Fruit fly (Drosophila melanogaster) whole organism, wandering third instar larva: Measurements from ENCODE around the gene CG6340.

Source experiments
- Abd-B ChIP-seq: fragments of >200 bp; optimal IDR thresholded peaks from 2 replicates; lab custom pipeline; 2017; ENCODE audit warnings: missing biosample characterization, missing genetic modification characterization
- CG32264 ChIP-seq: fragments of 200-800 bp; sonication (Bioruptor generic); optimal IDR thresholded peaks from 2 replicates; lab custom pipeline; 2016; ENCODE audit warnings: missing biosample characterization, missing genetic modification characterization
- CrebA ChIP-seq: fragments of 200-800 bp; sonication (Bioruptor generic); optimal IDR thresholded peaks from 2 replicates; lab custom pipeline; 2016; ENCODE audit warnings: missing biosample characterization, mild to moderate bottlenecking, missing genetic modification characterization, borderline replicate concordance
- Dfd ChIP-seq: fragments of >200 bp; optimal IDR thresholded peaks from 2 replicates; lab custom pipeline; 2017; ENCODE audit warnings: missing biosample characterization, missing genetic modification characterization
- Dif ChIP-seq: fragments of 200-275, 200-300 bp; sonication (Bioruptor generic); optimal IDR thresholded peaks from 2 replicates; lab custom pipeline; 2018; ENCODE audit warnings: missing biosample characterization, missing genetic modification characterization; ENCODE audit not compliant: partially characterized antibody
- GATAd ChIP-seq: sonication (Bioruptor generic); optimal IDR thresholded peaks from 2 replicates; lab custom pipeline; 2016; ENCODE audit warnings: missing biosample characterization, missing genetic modification characterization
- Hr78 ChIP-seq: fragments of >200 bp; optimal IDR thresholded peaks from 2 replicates; lab custom pipeline; 2017; ENCODE audit warnings: missing biosample characterization, missing genetic modification characterization
- Hr83 ChIP-seq: fragments of 200-300 bp; sonication (Bioruptor generic); optimal IDR thresholded peaks from 2 replicates; lab custom pipeline; 2016; ENCODE audit warnings: missing biosample characterization, mild to moderate bottlenecking, missing genetic modification characterization, moderate library complexity; ENCODE audit not compliant: poor library complexity, severe bottlenecking
- Jra ChIP-seq: sonication (Bioruptor generic); optimal IDR thresholded peaks from 2 replicates; lab custom pipeline; 2016; ENCODE audit warnings: missing biosample characterization, missing genetic modification characterization
- Mio ChIP-seq: sonication (Bioruptor generic); optimal IDR thresholded peaks from 2 replicates; lab custom pipeline; 2016; ENCODE audit warnings: missing biosample characterization, missing genetic modification characterization
- Myc ChIP-seq: fragments of >200 bp; optimal IDR thresholded peaks from 2 replicates; lab custom pipeline; 2017
- Rel ChIP-seq, 2 experiments: fragments of 200-800 bp; sonication (Bioruptor generic) in 1 of 2; optimal IDR thresholded peaks; 2 replicates in 1 of 2; 3 replicates in 1 of 2; lab custom pipeline; 2016 to 2019; ENCODE audit warnings: mild to moderate bottlenecking in 2 of 2, missing biosample characterization in 2 of 2, missing genetic modification characterization in 2 of 2, moderate library complexity in 1 of 2
- brk ChIP-seq: fragments of 200-800 bp; sonication (Bioruptor generic); optimal IDR thresholded peaks from 2 replicates; lab custom pipeline; 2016; ENCODE audit warnings: missing biosample characterization, mild to moderate bottlenecking, missing genetic modification characterization
- dl ChIP-seq, 2 experiments: fragments of 175-275, 200-275 bp in 1 of 2; fragments of 200-275 bp in 1 of 2; sonication (Bioruptor generic); optimal IDR thresholded peaks; lab custom pipeline; 2018; ENCODE audit warnings: mild to moderate bottlenecking in 2 of 2, missing biosample characterization in 2 of 2, missing genetic modification characterization in 2 of 2, moderate library complexity in 2 of 2; ENCODE audit not compliant: partially characterized antibody in 2 of 2, insufficient read depth in 1 of 2
- dmrt93B ChIP-seq: fragments of 200-800 bp; sonication (Bioruptor generic); optimal IDR thresholded peaks from 2 replicates; lab custom pipeline; 2018; ENCODE audit warnings: missing biosample characterization, mild to moderate bottlenecking, missing genetic modification characterization
- dsf ChIP-seq: sonication (Bioruptor generic); optimal IDR thresholded peaks from 2 replicates; lab custom pipeline; 2016; ENCODE audit warnings: missing biosample characterization, missing genetic modification characterization, borderline replicate concordance
- ey ChIP-seq: fragments of 200-800 bp; sonication (Bioruptor generic); optimal IDR thresholded peaks from 2 replicates; lab custom pipeline; 2016; ENCODE audit warnings: missing biosample characterization, missing genetic modification characterization
- foxo ChIP-seq, 2 experiments: fragments of 200-800 bp; sonication (Bioruptor generic); optimal IDR thresholded peaks; 2 replicates in 1 of 2; 3 replicates in 1 of 2; lab custom pipeline; 2016 to 2017; ENCODE audit warnings: missing biosample characterization in 2 of 2, missing genetic modification characterization in 2 of 2
- fru ChIP-seq: fragments of 200-800 bp; sonication (Bioruptor generic); optimal IDR thresholded peaks from 3 replicates; lab custom pipeline; 2016; ENCODE audit warnings: missing biosample characterization, mild to moderate bottlenecking, missing genetic modification characterization
- h ChIP-seq: fragments of 200-800 bp; sonication (Bioruptor generic); optimal IDR thresholded peaks from 3 replicates; lab custom pipeline; 2016; ENCODE audit warnings: missing biosample characterization, mild to moderate bottlenecking, missing genetic modification characterization
- jim ChIP-seq: fragments of 175-275, 200-325 bp; sonication (Bioruptor generic); optimal IDR thresholded peaks from 2 replicates; lab custom pipeline; 2016; ENCODE audit warnings: missing biosample characterization, mild to moderate bottlenecking, missing genetic modification characterization
- psq ChIP-seq: fragments of 200-800 bp; sonication (Bioruptor generic); optimal IDR thresholded peaks from 3 replicates; lab custom pipeline; 2017; ENCODE audit warnings: missing biosample characterization, mild to moderate bottlenecking, missing genetic modification characterization, moderate library complexity
- rgr ChIP-seq: fragments of 200-800 bp; sonication (Bioruptor generic); optimal IDR thresholded peaks from 3 replicates; lab custom pipeline; 2016; ENCODE audit warnings: missing biosample characterization, mild to moderate bottlenecking, missing genetic modification characterization
- sage ChIP-seq: fragments of 200-800 bp; sonication (Bioruptor generic); optimal IDR thresholded peaks from 2 replicates; lab custom pipeline; 2016; ENCODE audit warnings: missing biosample characterization, mild to moderate bottlenecking, missing genetic modification characterization
- tai ChIP-seq: sonication (Bioruptor generic); optimal IDR thresholded peaks from 2 replicates; lab custom pipeline; 2016; ENCODE audit warnings: missing biosample characterization, missing genetic modification characterization
- usp ChIP-seq: fragments of >200 bp; optimal IDR thresholded peaks from 2 replicates; lab custom pipeline; 2017; ENCODE audit warnings: missing biosample characterization, missing genetic modification characterization
- woc ChIP-seq: sonication (Bioruptor generic); optimal IDR thresholded peaks from 2 replicates; lab custom pipeline; 2016; ENCODE audit warnings: missing biosample characterization, mild to moderate bottlenecking, missing genetic modification characterization

Gene CG6340

DNA sequence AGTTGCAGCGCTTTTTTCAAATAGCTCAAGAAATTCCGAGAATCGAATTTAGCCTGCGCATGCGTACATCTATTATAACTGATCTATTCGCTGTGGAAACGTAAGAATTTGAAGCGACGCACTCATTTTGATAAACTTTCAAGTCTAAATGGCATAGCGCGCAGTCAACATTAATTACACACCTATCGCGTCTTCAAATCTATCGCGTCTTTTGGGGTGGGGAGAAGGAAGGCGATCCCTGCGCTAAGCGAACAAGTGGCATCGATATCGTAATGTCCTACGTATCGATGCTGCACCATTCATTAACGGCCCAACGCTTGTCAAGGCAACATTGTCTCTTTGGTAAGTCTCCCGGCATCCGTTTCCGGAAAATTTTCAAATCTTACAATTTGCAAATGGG lies 6.4 kb upstream of the CG6340 start, which contains the start of gene CG6324:
CG6324 (plus strand) TSS at position 301 of the 400 bp plus-strand sequence.
- TF ChIP-seq Hr83 (GFP tag; lab: Kevin White, UChicago) (no peak), tai (GFP tag; lab: Kevin White, UChicago) (no peak), rgr (GFP tag; lab: Kevin White, UChicago) (no peak), dsf (GFP tag; lab: Kevin White, UChicago) (no peak), CG32264 (GFP tag; lab: Kevin White, UChicago) (no peak), jim (no peak), Jra (GFP tag; lab: Kevin White, UChicago) (no peak)

DNA sequence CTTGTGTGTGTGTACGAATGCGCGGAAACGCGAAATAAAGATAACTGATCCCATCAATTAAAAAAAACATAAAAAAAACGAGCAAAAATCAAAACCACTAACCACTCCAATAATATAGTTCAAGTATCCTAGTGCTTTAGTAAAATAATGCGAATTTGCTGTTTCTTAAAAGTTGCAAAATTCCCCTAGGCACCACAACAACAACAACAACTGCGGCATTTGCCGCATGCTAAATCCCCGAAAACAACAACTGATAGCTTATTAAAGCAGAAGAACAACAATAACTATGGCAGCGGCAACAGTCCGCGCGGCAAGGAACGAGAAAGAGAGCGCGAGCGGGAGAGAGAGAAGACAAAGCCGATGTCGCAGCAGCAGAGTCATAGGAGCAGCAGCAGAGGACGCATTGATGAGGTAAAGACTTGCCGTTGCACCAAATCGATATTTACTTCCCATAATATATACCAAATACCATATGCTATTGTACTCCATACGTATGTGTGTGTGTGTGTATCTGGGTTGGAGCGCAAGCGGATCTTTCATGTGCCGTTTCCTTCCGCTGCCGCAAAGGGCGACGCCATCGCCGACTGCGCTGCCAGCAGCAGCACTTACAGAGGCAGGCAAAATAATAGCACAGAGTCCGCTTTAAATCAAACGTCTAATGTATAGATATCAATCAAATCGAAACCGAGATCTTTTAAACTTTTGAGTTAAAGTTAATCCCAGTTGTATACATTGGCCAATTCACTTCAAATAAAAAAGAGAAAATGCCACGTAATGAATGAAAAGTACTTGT lies 1.0 kb downstream of the CG6340 start:
- TF ChIP-seq usp (no peak), Rel (GFP tag; optimal IDR thresholded peaks at IDR 0.05; lab: Kevin White, UChicago) (no peak), Rel (tag; optimal IDR thresholded peaks at IDR 0.05; lab: Kevin White, UChicago) (peak; percentile 53), Dfd (no peak), Dif (GFP tag; lab: Kevin White, UChicago) (peak; percentile 20)

DNA sequence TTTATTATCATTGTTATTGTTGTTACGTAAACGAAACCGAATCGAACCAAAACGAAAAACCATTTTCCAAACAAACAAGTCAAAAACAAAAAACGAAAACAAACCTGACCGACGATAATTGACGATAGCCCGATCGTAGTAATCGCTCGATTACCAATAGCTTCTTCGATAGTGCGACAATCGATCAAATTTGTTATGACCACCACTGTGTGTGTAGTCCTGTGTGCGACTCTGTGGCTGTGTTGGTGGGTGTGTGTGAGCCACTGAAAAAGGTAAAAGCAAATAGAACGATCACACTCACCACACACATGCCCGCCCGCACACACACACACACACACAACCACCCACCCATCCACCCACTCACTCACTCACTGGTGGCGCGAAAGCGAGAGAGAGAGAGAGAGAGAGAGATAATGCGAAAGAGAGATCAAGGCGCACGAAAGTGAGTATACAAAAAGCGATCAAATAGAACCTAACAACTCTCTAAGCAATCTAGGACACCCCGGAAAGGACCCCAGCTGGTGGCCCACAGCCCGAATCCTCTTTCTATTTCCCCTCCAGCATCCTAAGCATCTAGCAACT lies 2.4 kb downstream of the CG6340 start:
- TF ChIP-seq dl (GFP tag; optimal IDR thresholded peaks at IDR 0.05; lab: Kevin White, UChicago; ENCODE audit: insufficient read depth in 1 of 2, partially characterized antibody in 2 of 2) (no peak), Mio (no peak), Myc (no peak), woc (GFP tag; lab: Kevin White, UChicago) (no peak), brk (no peak), Abd-B (GFP tag; lab: Kevin White, UChicago) (no peak), foxo (GFP tag; optimal IDR thresholded peaks at IDR 0.05; lab: Kevin White, UChicago) (no peak)

DNA sequence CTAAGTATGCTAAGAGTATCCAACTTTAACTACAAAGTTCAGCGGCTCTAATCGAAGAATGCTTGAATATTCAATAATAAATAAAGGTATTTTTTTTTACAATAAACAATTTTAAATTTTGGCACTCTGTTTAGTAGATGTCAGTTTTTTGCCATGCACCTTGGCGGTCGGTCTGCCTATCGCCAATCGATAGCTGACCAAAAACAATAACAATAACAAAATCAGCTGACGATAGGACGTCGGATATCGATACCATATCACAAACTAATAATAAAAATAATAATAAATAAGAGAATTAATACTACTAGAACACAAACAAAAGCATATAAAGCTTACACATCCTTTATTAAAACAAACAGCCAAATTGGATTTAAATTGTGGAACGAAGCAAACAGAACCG lies 4.5 kb downstream of the CG6340 start, which contains the start of gene Gmap:
Gmap (plus strand) TSS at position 241 of the 400 bp plus-strand sequence.
- TF ChIP-seq fru (GFP tag; lab: Kevin White, UChicago) (no peak), ey (GFP tag; lab: Kevin White, UChicago) (no peak), sage (peak; percentile 24), Dif (GFP tag; lab: Kevin White, UChicago) (peak; percentile 47)

dm6 chrX:15490519-15490918 lies 8.3 kb downstream of the CG6340 start:
- TF ChIP-seq foxo (GFP tag; optimal IDR thresholded peaks at IDR 0.05; lab: Kevin White, UChicago): no peak
- no peak for TF ChIP-seq dmrt93B
- no peak for TF ChIP-seq CrebA
- no peak for TF ChIP-seq Rel (GFP tag; optimal IDR thresholded peaks at IDR 0.05; lab: Kevin White, UChicago)
- no peak for TF ChIP-seq Rel (tag; optimal IDR thresholded peaks at IDR 0.05; lab: Kevin White, UChicago)
- TF ChIP-seq Myc: no peak
- TF ChIP-seq Hr78: no peak
- TF ChIP-seq CG32264 (GFP tag; lab: Kevin White, UChicago): no peak
- no peak for TF ChIP-seq jim
- no peak for TF ChIP-seq usp
- TF ChIP-seq brk: no peak
- TF ChIP-seq Mio: no peak
- TF ChIP-seq h: no peak
- no peak for TF ChIP-seq psq
- TF ChIP-seq dsf (GFP tag; lab: Kevin White, UChicago): no peak
- no peak for TF ChIP-seq Dif (GFP tag; lab: Kevin White, UChicago)
- no peak for TF ChIP-seq Abd-B (GFP tag; lab: Kevin White, UChicago)
- no peak for TF ChIP-seq GATAd (GFP tag; lab: Kevin White, UChicago)
- TF ChIP-seq woc (GFP tag; lab: Kevin White, UChicago): no peak
- no peak for TF ChIP-seq Jra (GFP tag; lab: Kevin White, UChicago)
- TF ChIP-seq, all 38 proteins: peak for 0
